Fruit fly (Drosophila melanogaster): ENCODE measurements around the gene CG33263.

- no peak for TF ChIP-seq psq (optimal IDR thresholded peaks at IDR 0.05)
- TF ChIP-seq h (optimal IDR thresholded peaks at IDR 0.05): no peak
- no peak for TF ChIP-seq ttk (optimal IDR thresholded peaks at IDR 0.05)
- TF ChIP-seq insv (optimal IDR thresholded peaks at IDR 0.05): no peak
- no peak for TF ChIP-seq Myc (optimal IDR thresholded peaks at IDR 0.05)
Measured at dm6 chr3L:13425571-13425970, 1.6 kb upstream of the CG33263 start, which contains the start of gene CG14106.

Data from Kc167 (cell line).